Worm (Caenorhabditis elegans) whole organism, L2 larva: ENCODE measurements around the gene hlh-30.

ENCODE experiments used
- R02D3.7 ChIP-seq: fragments of 150-350 bp; optimal IDR thresholded peaks from 2 replicates; lab custom pipeline; 2014; ENCODE audit warnings: missing biosample characterization, missing genetic modification characterization
- alr-1 ChIP-seq: fragments of 150-350 bp; optimal IDR thresholded peaks from 2 replicates; lab custom pipeline; 2014; ENCODE audit warnings: missing biosample characterization, missing genetic modification characterization
- ceh-16 ChIP-seq: fragments of 150-350 bp; optimal IDR thresholded peaks from 2 replicates; lab custom pipeline; 2014; ENCODE audit warnings: missing biosample characterization, missing genetic modification characterization
- elt-1 ChIP-seq: fragments of 150-350 bp; optimal IDR thresholded peaks from 2 replicates; lab custom pipeline; 2014; ENCODE audit warnings: missing biosample characterization, missing genetic modification characterization
- elt-3 ChIP-seq: sonication (generic microtip); optimal IDR thresholded peaks from 2 replicates; lab custom pipeline; 2017; ENCODE audit warnings: missing biosample characterization, missing genetic modification characterization
- gmeb-1 ChIP-seq: fragments of 150-350 bp; optimal IDR thresholded peaks from 2 replicates; lab custom pipeline; 2014; ENCODE audit warnings: missing biosample characterization, missing genetic modification characterization
- nhr-129 ChIP-seq: fragments of 150-350 bp; optimal IDR thresholded peaks from 2 replicates; lab custom pipeline; 2014; ENCODE audit warnings: missing biosample characterization, missing genetic modification characterization
- nhr-23 ChIP-seq: fragments of 150-350 bp; optimal IDR thresholded peaks from 2 replicates; lab custom pipeline; 2014; ENCODE audit warnings: missing biosample characterization, missing genetic modification reagents, missing genetic modification characterization
- zag-1 ChIP-seq: fragments of 150-350 bp; optimal IDR thresholded peaks from 2 replicates; lab custom pipeline; 2014; ENCODE audit warnings: missing biosample characterization, missing genetic modification characterization
- ztf-11 ChIP-seq: sonication (generic microtip); optimal IDR thresholded peaks from 2 replicates; lab custom pipeline; 2017; ENCODE audit warnings: missing biosample characterization, missing genetic modification characterization

DNA sequence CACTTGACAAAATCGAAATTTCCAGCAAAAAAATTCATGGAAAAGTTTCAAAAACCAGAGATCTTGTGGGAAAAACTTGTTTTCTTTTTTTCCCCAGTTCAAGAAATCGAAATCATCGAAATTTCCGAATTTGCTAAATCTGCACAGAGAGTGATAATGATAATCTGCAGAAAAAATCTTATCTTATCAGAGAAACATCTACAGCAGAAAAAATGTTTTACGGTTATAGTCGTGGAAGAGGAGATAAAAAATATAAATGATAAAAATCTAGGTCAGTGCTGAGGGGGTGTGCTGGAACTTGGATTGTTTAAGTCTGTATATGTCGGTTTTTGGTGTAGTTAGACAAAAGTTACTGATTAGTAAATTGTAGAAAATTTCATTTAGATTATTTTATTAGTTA is 2.4 kb downstream of the hlh-30 start:
- TF ChIP-seq R02D3.7 (tag; lab: Kevin White, UChicago) (no peak), ztf-11 (no peak), ceh-16 (tag; lab: Kevin White, UChicago) (no peak), gmeb-1 (tag; lab: Kevin White, UChicago) (no peak), zag-1 (tag; lab: Kevin White, UChicago) (no peak), elt-3 (tag; lab: Kevin White, UChicago) (no peak), nhr-129 (tag; lab: Kevin White, UChicago) (no peak), nhr-23 (tag; lab: Kevin White, UChicago) (no peak), elt-1 (tag; lab: Kevin White, UChicago) (no peak), alr-1 (tag; lab: Kevin White, UChicago) (no peak)
